Worm (Caenorhabditis elegans): ENCODE data around the gene srx-128.
A peak's percentile ranks its signal among the peaks of the same experiment; 100 is the strongest.

DNA sequence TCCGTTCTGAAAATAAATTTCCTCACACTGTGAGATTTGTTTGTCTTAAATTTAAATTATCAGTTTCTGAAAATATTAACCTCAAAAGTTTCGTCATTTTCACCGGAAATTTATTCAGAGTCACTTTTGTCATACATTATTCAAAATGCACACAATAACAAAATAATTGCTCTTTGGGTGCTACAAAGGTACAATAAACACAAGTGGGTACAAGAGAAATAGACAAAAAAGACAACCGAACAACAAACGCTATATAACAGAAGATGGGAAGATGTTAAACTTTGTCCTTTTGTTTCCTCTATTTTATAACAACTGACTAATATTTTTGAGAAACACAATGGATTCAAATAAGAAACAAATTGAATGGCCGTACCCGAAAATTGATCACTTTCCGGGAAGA lies 32.3 kb downstream of the srx-128 start:
- no peak for TF ChIP-seq ztf-11 (tag; optimal IDR thresholded peaks at IDR 0.05)
- TF ChIP-seq F37D6.2 (tag; optimal IDR thresholded peaks at IDR 0.05) = no peak
- TF ChIP-seq nhr-11 (tag; optimal IDR thresholded peaks at IDR 0.05) = peak; percentile 100
- no peak for TF ChIP-seq dve-1 (tag; optimal IDR thresholded peaks at IDR 0.05; ENCODE audit: insufficient read depth)
- no peak for TF ChIP-seq ama-1 (optimal IDR thresholded peaks at IDR 0.05)
- no peak for TF ChIP-seq ceh-20 (GFP tag; IDR thresholded peaks at IDR 0.05)
- TF ChIP-seq daf-16 (GFP tag; optimal IDR thresholded peaks at IDR 0.05) = no peak
- TF ChIP-seq daf-16 (tag; optimal IDR thresholded peaks at IDR 0.05) = no peak
- TF ChIP-seq madf-5 (GFP tag; IDR thresholded peaks at IDR 0.05) = no peak
